Worm (Caenorhabditis elegans) whole organism, mixed stage, embryonic: ENCODE results near the gene F56D6.19.

Experiments used
- ceh-83 ChIP-seq: fragments of 200-800 bp; sonication (Bioruptor generic); optimal IDR thresholded peaks from 2 replicates; lab custom pipeline; 2018; ENCODE audit warnings: mild to moderate bottlenecking, missing genetic modification characterization, missing compliant biosample characterization
- elt-1 ChIP-seq: sonication (generic microtip); optimal IDR thresholded peaks from 2 replicates; lab custom pipeline; 2017; ENCODE audit warnings: missing genetic modification characterization, mild to moderate bottlenecking, missing compliant biosample characterization, antibody characterized with exemption, moderate library complexity, borderline replicate concordance; ENCODE audit not compliant: insufficient read depth
- lsy-2 ChIP-seq: fragments of 150-350 bp; optimal IDR thresholded peaks from 2 replicates; lab custom pipeline; 2014; ENCODE audit warnings: missing biosample characterization, missing genetic modification characterization
- mls-2 ChIP-seq: sonication (generic microtip); optimal IDR thresholded peaks from 2 replicates; lab custom pipeline; 2016; ENCODE audit warnings: mild to moderate bottlenecking, missing genetic modification characterization, moderate library complexity, missing compliant biosample characterization
- zip-8 ChIP-seq: fragments of 150-350 bp; optimal IDR thresholded peaks from 2 replicates; lab custom pipeline; 2014; ENCODE audit warnings: missing biosample characterization, missing genetic modification characterization

ce11 chrIV:3866018-3866417 lies 48.5 kb upstream of the F56D6.19 start:
- TF ChIP-seq ceh-83 (GFP tag; lab: Kevin White, UChicago) (no peak), mls-2 (tag; lab: Kevin White, UChicago) (no peak), elt-1 (tag; lab: Kevin White, UChicago) (no peak), lsy-2 (tag; lab: Kevin White, UChicago) (no peak), zip-8 (tag; lab: Kevin White, UChicago) (no peak)
